Fruit fly (Drosophila melanogaster) S2 (cell line): ENCODE results near the gene dally.

Source experiments
- CG8478 ChIP-seq: fragments of >200 bp; optimal IDR thresholded peaks from 2 replicates; lab custom pipeline; 2018
- CTCF ChIP-seq, 2 experiments: fragments of >200 bp; optimal IDR thresholded peaks; 2 replicates each; lab custom pipeline; 2018

dm6 chr3L:8780723-8781296 lies 46.5 kb upstream of the dally start:
- TF ChIP-seq CG8478 (lab: Kevin White, UChicago) (no peak), CTCF (optimal IDR thresholded peaks at IDR 0.05; lab: Kevin White, UChicago) (no peak)
